Worm (Caenorhabditis elegans): ENCODE results near the gene ZK1236.1.

The ZK1236.1 gene

DNA sequence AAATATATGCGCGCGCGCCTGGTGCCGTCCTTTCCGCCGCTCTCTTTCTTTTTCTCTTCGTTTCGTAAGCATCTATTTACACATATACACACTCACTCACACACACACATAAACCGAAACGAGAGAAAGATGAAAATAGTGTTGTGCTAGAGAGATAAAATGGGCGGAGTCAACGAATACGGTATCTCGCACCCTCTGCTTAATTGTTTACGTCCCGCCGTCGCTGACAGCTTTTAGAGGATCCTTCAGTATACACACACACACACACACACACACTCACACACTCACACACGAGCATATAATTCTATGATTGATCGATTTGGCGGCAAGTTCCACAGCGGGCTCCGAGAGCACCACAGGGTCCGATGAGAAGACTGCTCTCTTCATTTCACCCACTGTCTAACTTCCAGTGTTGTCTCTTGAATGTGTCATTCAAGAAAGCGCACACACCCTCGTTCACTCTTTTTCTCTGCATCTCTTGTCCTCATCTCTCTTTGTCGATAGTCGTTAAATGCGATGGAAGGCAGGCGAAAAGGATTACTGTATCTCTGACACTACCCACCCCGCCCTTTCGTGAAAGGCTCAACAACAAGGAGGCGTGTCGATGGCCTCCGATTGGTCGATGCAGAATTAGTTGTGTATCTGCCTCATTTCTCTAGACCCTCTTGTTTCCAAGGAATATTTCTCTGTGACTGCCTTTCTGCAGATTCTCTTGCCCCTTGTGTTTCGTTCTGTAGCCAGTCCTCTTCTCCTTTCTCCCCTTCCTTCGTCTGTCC, 11.7 kb upstream of the ZK1236.1 start (continued):
- TF ChIP-seq dpff-1 (tag; optimal IDR thresholded peaks at IDR 0.05): no peak
- TF ChIP-seq F23B12.7 (tag; optimal IDR thresholded peaks at IDR 0.05; ENCODE audit: insufficient read depth): no peak
- no peak for TF ChIP-seq F49E8.2 (tag; optimal IDR thresholded peaks at IDR 0.05; ENCODE audit: insufficient read depth)
- TF ChIP-seq Y53G8AR.9 (GFP tag; conservative IDR thresholded peaks at IDR 0.05): peak; percentile 61; the same call in 1 of the 2 replicates
- no peak for TF ChIP-seq hrde-1 (tag; optimal IDR thresholded peaks at IDR 0.05; ENCODE audit: borderline replicate concordance)
- TF ChIP-seq ZK185.1 (tag; optimal IDR thresholded peaks at IDR 0.05; ENCODE audit: poor library complexity, severe bottlenecking): peak; percentile 41
- TF ChIP-seq die-1 (tag; optimal IDR thresholded peaks at IDR 0.05): no peak
- peak; percentile 70 for TF ChIP-seq tlf-1 (GFP tag; optimal IDR thresholded peaks at IDR 0.05)
- TF ChIP-seq egrh-3 (GFP tag; IDR thresholded peaks at IDR 0.05): no peak
- TF ChIP-seq him-1 (tag; optimal IDR thresholded peaks at IDR 0.05): no peak
- no peak for TF ChIP-seq ztf-6 (GFP tag; IDR thresholded peaks at IDR 0.05)
- TF ChIP-seq Y53F4B.3 (GFP tag; IDR thresholded peaks at IDR 0.05): no peak
- peak; percentile 62 for TF ChIP-seq lin-54 (GFP tag; optimal IDR thresholded peaks at IDR 0.05)
- TF ChIP-seq ceh-58 (GFP tag; IDR thresholded peaks at IDR 0.05): no peak
- no peak for TF ChIP-seq hlh-26 (GFP tag; conservative IDR thresholded peaks at IDR 0.05)
- TF ChIP-seq Y67H2A.10 (GFP tag; conservative IDR thresholded peaks at IDR 0.05): no peak
- TF ChIP-seq attf-3 (GFP tag; conservative IDR thresholded peaks at IDR 0.05): no peak
- no peak for TF ChIP-seq ccch-3 (GFP tag; optimal IDR thresholded peaks at IDR 0.05)
- TF ChIP-seq ztf-28 (GFP tag; IDR thresholded peaks at IDR 0.05): no peak
- TF ChIP-seq K11D2.4 (GFP tag; IDR thresholded peaks at IDR 0.05): peak; percentile 62; the same call in 1 of the 2 replicates
- no peak for TF ChIP-seq xnd-1 (tag; optimal IDR thresholded peaks at IDR 0.05)
- no peak for TF ChIP-seq mxl-1 (tag; optimal IDR thresholded peaks at IDR 0.05)
- no peak for TF ChIP-seq fkh-3 (tag; optimal IDR thresholded peaks at IDR 0.05)
- no peak for TF ChIP-seq aptf-2 (GFP tag; conservative IDR thresholded peaks at IDR 0.05)
- TF ChIP-seq cebp-1 (GFP tag; IDR thresholded peaks at IDR 0.05): no peak; the same call in 1 of the 2 replicates
- TF ChIP-seq cebp-1 (tag; optimal IDR thresholded peaks at IDR 0.05): peak; percentile 88
- peak; percentile 80 for TF ChIP-seq B0336.3 (GFP tag; IDR thresholded peaks at IDR 0.05)
- TF ChIP-seq F39B2.1 (GFP tag; IDR thresholded peaks at IDR 0.05): no peak
- TF ChIP-seq ztf-3 (GFP tag; optimal IDR thresholded peaks at IDR 0.05): peak; percentile 80
- TF ChIP-seq F52B5.7 (tag; optimal IDR thresholded peaks at IDR 0.05): no peak
- peak; percentile 93 for TF ChIP-seq attf-5 (GFP tag; optimal IDR thresholded peaks at IDR 0.05)
- TF ChIP-seq F37B4.10 (GFP tag; IDR thresholded peaks at IDR 0.05): no peak
- no peak for TF ChIP-seq B0261.1 (tag; optimal IDR thresholded peaks at IDR 0.05)
- TF ChIP-seq K12H6.12 (tag; optimal IDR thresholded peaks at IDR 0.05): peak; percentile 99
- no peak for TF ChIP-seq C17E4.6 (GFP tag; IDR thresholded peaks at IDR 0.05)
- peak; percentile 99 for TF ChIP-seq nfyb-1 (GFP tag; IDR thresholded peaks at IDR 0.05)
- peak; percentile 69 for TF ChIP-seq ztf-18 (tag; optimal IDR thresholded peaks at IDR 0.05)
- TF ChIP-seq T26A5.8 (tag; optimal IDR thresholded peaks at IDR 0.05): no peak
- no peak for TF ChIP-seq D2030.7 (GFP tag; IDR thresholded peaks at IDR 0.05)
- peak; percentile 12 for TF ChIP-seq snpc-4 (GFP tag; optimal IDR thresholded peaks at IDR 0.05)
- peak in 3 of 4 experiments; percentile 35 to 67 (median 63) for TF ChIP-seq snpc-4 (tag; optimal IDR thresholded peaks at IDR 0.05)
- peak; percentile 66 for TF ChIP-seq C06A6.2 (GFP tag; conservative IDR thresholded peaks at IDR 0.05)
- no peak for TF ChIP-seq nhr-90 (tag; optimal IDR thresholded peaks at IDR 0.05)
- TF ChIP-seq mcd-1 (GFP tag; IDR thresholded peaks at IDR 0.05): peak; percentile 73
- TF ChIP-seq egl-44 (GFP tag; IDR thresholded peaks at IDR 0.05): no peak
- TF ChIP-seq ztf-26 (tag; optimal IDR thresholded peaks at IDR 0.05): peak; percentile 24
- peak; percentile 81 for TF ChIP-seq hmg-1.2 (GFP tag; IDR thresholded peaks at IDR 0.05)

Data from whole organism, young adult.